Fruit fly (Drosophila melanogaster) whole organism, pupa: ENCODE data around the gene Polr3G.

ENCODE experiments used
- CG32121 ChIP-seq: fragments of 200-800 bp; sonication (Bioruptor generic); IDR thresholded peaks from 2 replicates; pipeline ENCODE4 v1.3.6; 2022; ENCODE audit warnings: missing biosample characterization, missing genetic modification characterization
- CG8159 ChIP-seq: fragments of 200-800 bp; sonication (Bioruptor generic); optimal IDR thresholded peaks from 3 replicates; lab custom pipeline; 2018; ENCODE audit warnings: missing biosample characterization, mild to moderate bottlenecking, missing genetic modification characterization, moderate library complexity
- EcR ChIP-seq: fragments of 200-800 bp; sonication (Bioruptor generic); optimal IDR thresholded peaks from 3 replicates; lab custom pipeline; 2019; ENCODE audit warnings: missing biosample characterization, missing genetic modification characterization, mild to moderate bottlenecking, moderate library complexity, missing genetic modification reagents
- Ets98B ChIP-seq: fragments of 200-800 bp; sonication (Bioruptor generic); IDR thresholded peaks from 2 replicates; pipeline ENCODE4 v1.3.6; 2022; ENCODE audit warnings: missing biosample characterization, missing genetic modification characterization

DNA sequence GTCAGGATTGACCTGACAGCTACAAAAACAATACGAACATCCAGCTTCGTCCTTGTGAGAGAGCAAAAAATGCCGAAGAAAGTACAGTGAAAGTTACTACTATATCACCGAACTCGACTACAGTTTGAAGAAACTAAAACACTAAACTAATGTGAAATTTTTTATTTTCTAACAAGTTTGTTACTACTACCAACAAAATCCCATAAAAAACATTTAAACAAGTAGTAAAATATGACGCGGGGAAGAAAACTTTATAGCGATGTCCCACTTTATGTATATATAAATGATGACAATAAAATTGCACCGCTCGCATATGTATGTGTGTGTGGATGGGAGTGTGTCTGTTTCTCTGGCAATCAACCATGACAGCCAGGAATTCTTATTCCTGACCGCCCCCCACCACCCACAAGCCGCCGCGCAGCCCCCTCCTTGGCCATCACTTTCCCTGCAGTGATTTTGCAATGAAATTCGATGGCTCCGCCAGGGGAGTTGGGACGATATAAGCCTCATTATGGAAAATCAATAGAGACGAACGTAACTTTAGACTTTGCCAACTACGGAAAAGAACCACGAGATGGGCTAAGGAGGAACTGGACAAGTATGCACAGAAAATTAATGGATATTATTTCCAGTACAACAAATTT lies 34.6 kb upstream of the Polr3G start:
- no peak for TF ChIP-seq CG32121
- TF ChIP-seq Ets98B, result no peak
- TF ChIP-seq CG8159, result no peak
- TF ChIP-seq EcR, result no peak
